Fruit fly (Drosophila melanogaster): ENCODE results near the gene CG11470.

- TF ChIP-seq Smox (GFP tag; optimal IDR thresholded peaks at IDR 0.05) (no peak), OdsH (GFP tag; optimal IDR thresholded peaks at IDR 0.05) (no peak), Eip93F (GFP tag; optimal IDR thresholded peaks at IDR 0.05) (no peak), CG6163 (GFP tag; IDR thresholded peaks at IDR 0.05) (no peak), pdm3 (GFP tag; optimal IDR thresholded peaks at IDR 0.05) (no peak), CG3919 (GFP tag; optimal IDR thresholded peaks at IDR 0.05) (no peak), Sox14 (GFP tag; optimal IDR thresholded peaks at IDR 0.05) (no peak), Sox102F (GFP tag; optimal IDR thresholded peaks at IDR 0.05) (no peak)
Observed at dm6 chr3R:29620712-29621479, 31.3 kb upstream of the CG11470 start.
